Fruit fly (Drosophila melanogaster) whole organism, prepupa: ENCODE data around the gene CG44837.

Experiments used
- CG11902 ChIP-seq: fragments of 200-800 bp; sonication (Bioruptor generic); optimal IDR thresholded peaks from 3 replicates; lab custom pipeline; 2016; ENCODE audit warnings: missing biosample characterization, missing genetic modification characterization
- CG15336 ChIP-seq: fragments of 200-800 bp; sonication (Bioruptor generic); IDR thresholded peaks from 2 replicates; pipeline ENCODE4 v1.3.6; 2022; ENCODE audit warnings: missing biosample characterization, missing genetic modification characterization
- CG1621 ChIP-seq: fragments of 200-800 bp; sonication (Bioruptor generic); optimal IDR thresholded peaks from 3 replicates; lab custom pipeline; 2018; ENCODE audit warnings: missing biosample characterization, mild to moderate bottlenecking, missing genetic modification characterization
- CG16779 ChIP-seq: fragments of 200-800 bp; sonication (Bioruptor generic); optimal IDR thresholded peaks from 3 replicates; lab custom pipeline; 2017; ENCODE audit warnings: missing biosample characterization, mild to moderate bottlenecking, missing genetic modification characterization
- CG3032 ChIP-seq: fragments of 200-800 bp; optimal IDR thresholded peaks from 2 replicates; lab custom pipeline; 2019; ENCODE audit warnings: missing biosample characterization, mild to moderate bottlenecking, missing genetic modification characterization, moderate library complexity
- CG32006 ChIP-seq: fragments of 200-800 bp; sonication (Bioruptor generic); optimal IDR thresholded peaks from 3 replicates; lab custom pipeline; 2017; ENCODE audit warnings: missing biosample characterization, mild to moderate bottlenecking, missing genetic modification characterization
- CG3919 ChIP-seq: fragments of 200-800 bp; sonication (Bioruptor generic); optimal IDR thresholded peaks from 3 replicates; lab custom pipeline; 2016; ENCODE audit warnings: missing biosample characterization, missing genetic modification characterization
- CG6163 ChIP-seq: fragments of 200-800 bp; sonication (Bioruptor generic); IDR thresholded peaks from 3 replicates; pipeline ENCODE4 v1.3.6; 2022; ENCODE audit warnings: missing biosample characterization, missing genetic modification characterization
- CG6276 ChIP-seq: fragments of 200-800 bp; sonication (Bioruptor generic); optimal IDR thresholded peaks from 2 replicates; lab custom pipeline; 2017; ENCODE audit warnings: missing biosample characterization, mild to moderate bottlenecking, missing genetic modification characterization
- CG6808 ChIP-seq: fragments of 200-800 bp; sonication (Bioruptor generic); optimal IDR thresholded peaks from 3 replicates; lab custom pipeline; 2017; ENCODE audit warnings: missing biosample characterization, missing genetic modification characterization, mild to moderate bottlenecking, moderate library complexity, missing genetic modification reagents
- CG7368 ChIP-seq: fragments of 200-800 bp; sonication (Bioruptor generic); optimal IDR thresholded peaks from 3 replicates; lab custom pipeline; 2016; ENCODE audit warnings: missing biosample characterization, missing genetic modification characterization
- CG8319 ChIP-seq: fragments of 200-800 bp; sonication (Bioruptor generic); optimal IDR thresholded peaks from 3 replicates; lab custom pipeline; 2016; ENCODE audit warnings: missing biosample characterization, missing genetic modification characterization
- CG9139 ChIP-seq: fragments of 200-800 bp; sonication (Bioruptor generic); optimal IDR thresholded peaks from 3 replicates; lab custom pipeline; 2017; ENCODE audit warnings: missing biosample characterization, mild to moderate bottlenecking, missing genetic modification characterization
- Eip75B ChIP-seq: fragments of 200-800 bp; sonication (Bioruptor generic); optimal IDR thresholded peaks from 3 replicates; lab custom pipeline; 2016; ENCODE audit warnings: missing biosample characterization, missing genetic modification characterization
- Eip78C ChIP-seq: fragments of 200-800 bp; sonication (Bioruptor generic); peaks from one replicate; lab custom pipeline; 2016; ENCODE audit warnings: missing biosample characterization, missing genetic modification characterization
- Eip93F ChIP-seq: fragments of 200-800 bp; sonication (Bioruptor generic); optimal IDR thresholded peaks from 2 replicates; lab custom pipeline; 2016; ENCODE audit warnings: missing biosample characterization, mild to moderate bottlenecking, missing genetic modification characterization
- Ets96B ChIP-seq: fragments of 200-800 bp; optimal IDR thresholded peaks from 2 replicates; lab custom pipeline; 2019; ENCODE audit warnings: missing biosample characterization, mild to moderate bottlenecking, missing genetic modification characterization, moderate library complexity
- Gug ChIP-seq: fragments of 200-800 bp; sonication (Bioruptor generic); IDR thresholded peaks from 2 replicates; pipeline ENCODE4 v1.3.6; 2022; ENCODE audit warnings: missing biosample characterization, missing genetic modification characterization
- Hr38 ChIP-seq: sonication (Bioruptor generic); optimal IDR thresholded peaks from 2 replicates; lab custom pipeline; 2016; ENCODE audit warnings: missing biosample characterization, missing genetic modification characterization
- Met ChIP-seq: fragments of 200-800 bp; sonication (Bioruptor generic); optimal IDR thresholded peaks from 3 replicates; lab custom pipeline; 2016; ENCODE audit warnings: missing biosample characterization, missing genetic modification characterization
- OdsH ChIP-seq: fragments of 200-800 bp; sonication (Bioruptor generic); optimal IDR thresholded peaks from 3 replicates; lab custom pipeline; 2016; ENCODE audit warnings: missing biosample characterization, missing genetic modification characterization
- Sox102F ChIP-seq: fragments of 200-800 bp; sonication (Bioruptor generic); optimal IDR thresholded peaks from 2 replicates; lab custom pipeline; 2016; ENCODE audit warnings: missing biosample characterization, mild to moderate bottlenecking, missing genetic modification characterization
- achi ChIP-seq: fragments of 200-800 bp; sonication (Bioruptor generic); optimal IDR thresholded peaks from 3 replicates; lab custom pipeline; 2016; ENCODE audit warnings: missing biosample characterization, missing genetic modification characterization
- acj6 ChIP-seq: fragments of 200-800 bp; sonication (Bioruptor generic); optimal IDR thresholded peaks from 3 replicates; lab custom pipeline; 2016; ENCODE audit warnings: missing biosample characterization, missing genetic modification characterization
- cyc ChIP-seq: fragments of 200-800 bp; sonication (Bioruptor generic); optimal IDR thresholded peaks from 3 replicates; lab custom pipeline; 2016; ENCODE audit warnings: missing biosample characterization, missing genetic modification characterization
- dac ChIP-seq: fragments of 200-800 bp; sonication (Bioruptor generic); optimal IDR thresholded peaks from 2 replicates; lab custom pipeline; 2017; ENCODE audit warnings: missing biosample characterization, mild to moderate bottlenecking, missing genetic modification characterization
- dsx ChIP-seq: fragments of 200-800 bp; optimal IDR thresholded peaks from 3 replicates; lab custom pipeline; 2019; ENCODE audit warnings: missing biosample characterization, mild to moderate bottlenecking, missing genetic modification characterization, moderate library complexity; ENCODE audit not compliant: poor library complexity, severe bottlenecking
- eg ChIP-seq: fragments of 200-800 bp; sonication (Bioruptor generic); IDR thresholded peaks from 3 replicates; pipeline ENCODE4 v1.3.6; 2022; ENCODE audit warnings: missing biosample characterization, missing genetic modification characterization
- esn ChIP-seq: fragments of 200-800 bp; sonication (Bioruptor generic); optimal IDR thresholded peaks from 2 replicates; lab custom pipeline; 2016; ENCODE audit warnings: missing biosample characterization, mild to moderate bottlenecking, missing genetic modification characterization, moderate library complexity
- fkh ChIP-seq: fragments of 200-800 bp; sonication (Bioruptor generic); optimal IDR thresholded peaks from 3 replicates; lab custom pipeline; 2017; ENCODE audit warnings: missing biosample characterization, mild to moderate bottlenecking, missing genetic modification characterization, moderate library complexity
- net ChIP-seq: fragments of 200-800 bp; sonication (Bioruptor generic); optimal IDR thresholded peaks from 3 replicates; lab custom pipeline; 2016; ENCODE audit warnings: missing biosample characterization, missing genetic modification characterization
- pdm3 ChIP-seq: fragments of 200-800 bp; sonication (Bioruptor generic); optimal IDR thresholded peaks from 3 replicates; lab custom pipeline; 2016; ENCODE audit warnings: missing biosample characterization, missing genetic modification characterization
- salr ChIP-seq, 2 experiments: fragments of 200-800 bp; sonication (Bioruptor generic); optimal IDR thresholded peaks; 3 replicates each; lab custom pipeline; 2016 to 2018; ENCODE audit warnings: missing biosample characterization in 2 of 2, missing genetic modification characterization in 2 of 2, mild to moderate bottlenecking in 1 of 2
- spab ChIP-seq: fragments of 200-800 bp; sonication (Bioruptor generic); optimal IDR thresholded peaks from 2 replicates; lab custom pipeline; 2017; ENCODE audit warnings: missing biosample characterization, mild to moderate bottlenecking, missing genetic modification characterization, missing genetic modification reagents
- ss ChIP-seq, 2 experiments: fragments of 200-800 bp; sonication (Bioruptor generic); optimal IDR thresholded peaks; 2 replicates in 1 of 2; 3 replicates in 1 of 2; lab custom pipeline; 2017 to 2018; ENCODE audit warnings: mild to moderate bottlenecking in 2 of 2, missing biosample characterization in 2 of 2, missing genetic modification characterization in 2 of 2, moderate library complexity in 1 of 2
- topi ChIP-seq: fragments of 200-800 bp; sonication (Bioruptor generic); optimal IDR thresholded peaks from 3 replicates; lab custom pipeline; 2016; ENCODE audit warnings: missing biosample characterization, missing genetic modification characterization
- vri ChIP-seq: fragments of 200-800 bp; sonication (Bioruptor generic); optimal IDR thresholded peaks from 3 replicates; lab custom pipeline; 2016; ENCODE audit warnings: missing biosample characterization, mild to moderate bottlenecking, missing genetic modification characterization

CG44837 gene

DNA sequence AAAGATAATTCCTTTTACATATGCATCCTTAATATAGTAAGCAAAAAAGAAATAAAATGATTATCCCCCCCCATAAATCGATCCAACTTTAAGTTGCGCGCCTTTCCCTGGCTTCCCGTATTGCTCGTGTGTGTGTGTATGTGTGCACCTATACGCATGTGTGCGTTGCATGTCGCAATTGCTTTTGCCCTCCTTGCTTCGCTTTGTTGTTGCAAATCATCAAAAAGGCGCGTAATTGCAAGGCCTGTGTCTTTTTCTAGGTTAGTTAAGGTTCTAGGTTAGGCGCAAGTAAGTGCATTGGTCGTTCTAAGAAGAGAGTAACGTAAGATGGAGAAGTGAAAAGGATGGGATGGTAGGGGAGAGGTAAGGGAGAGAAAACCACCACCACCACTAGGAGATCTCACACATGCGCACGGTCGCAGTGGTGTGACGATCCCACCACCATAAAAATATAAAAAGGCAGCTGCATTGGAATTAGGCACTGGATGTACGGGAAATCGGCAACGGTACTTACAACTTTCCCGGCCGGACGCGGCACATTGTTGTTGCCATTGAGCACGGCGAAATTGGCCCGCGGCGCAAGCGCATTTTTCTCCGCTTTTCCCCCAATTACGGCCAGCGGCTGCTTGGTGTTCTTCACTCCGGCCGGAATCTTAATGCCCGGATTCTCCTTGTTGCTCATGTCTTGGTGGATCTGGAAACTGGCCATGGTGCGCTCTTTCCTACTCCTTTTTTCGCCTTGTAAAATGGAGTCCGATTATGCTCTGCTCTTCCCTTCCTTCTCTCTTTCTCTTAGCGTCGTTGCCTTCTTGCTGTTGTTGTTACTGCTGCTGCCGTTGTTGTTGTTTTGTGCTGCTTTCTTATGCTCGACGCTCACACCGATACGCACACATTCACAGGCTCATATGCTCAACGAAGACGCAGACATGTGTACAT is 106.0 kb downstream of the CG44837 start:
- TF ChIP-seq CG1621 (tag; lab: Kevin White, UChicago) = peak; percentile 80
- no peak for TF ChIP-seq CG8319 (GFP tag; lab: Kevin White, UChicago)
- no peak for TF ChIP-seq CG3032
- no peak for TF ChIP-seq acj6 (GFP tag; lab: Kevin White, UChicago)
- TF ChIP-seq Eip78C = peak; percentile 61
- no peak for TF ChIP-seq salr (GFP tag; optimal IDR thresholded peaks at IDR 0.05; lab: Kevin White, UChicago)
- TF ChIP-seq eg (GFP tag; lab: Robert Waterston, UW) = no peak
- TF ChIP-seq CG3919 (GFP tag; lab: Kevin White, UChicago) = no peak
- TF ChIP-seq, all 60 proteins: peak for 2

DNA sequence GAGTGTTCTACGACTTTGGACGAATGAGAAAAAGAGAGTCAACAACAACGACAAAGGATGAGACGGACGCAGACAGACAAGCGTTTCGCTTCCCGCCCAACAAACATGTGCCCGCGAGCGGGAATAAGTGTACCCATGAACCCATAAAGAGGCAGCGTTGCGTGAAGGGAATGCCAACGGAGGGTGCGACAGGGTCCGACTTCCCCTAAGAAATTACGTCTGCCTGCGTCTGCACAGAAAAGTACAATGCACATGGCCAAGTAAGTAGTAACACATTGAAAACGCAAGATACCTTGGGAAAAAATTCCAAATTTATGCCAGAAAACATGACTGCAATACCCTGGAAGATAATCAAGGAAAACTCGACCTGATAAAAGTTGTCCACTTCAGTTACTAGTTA is 107.5 kb downstream of the CG44837 start:
- TF ChIP-seq CG7368 (GFP tag; lab: Kevin White, UChicago) = no peak
- TF ChIP-seq dac (GFP tag; lab: Kevin White, UChicago) = no peak
- TF ChIP-seq cyc (GFP tag; lab: Kevin White, UChicago) = no peak
- TF ChIP-seq OdsH (GFP tag; lab: Kevin White, UChicago) = no peak
- TF ChIP-seq Eip93F = no peak
- TF ChIP-seq fkh (GFP tag; lab: Kevin White, UChicago) = no peak
- no peak for TF ChIP-seq pdm3 (GFP tag; lab: Kevin White, UChicago)
- TF ChIP-seq CG15336 (GFP tag; lab: Robert Waterston, UW) = no peak
- no peak for TF ChIP-seq achi
- no peak for TF ChIP-seq Ets96B (tag; lab: Kevin White, UChicago)
- no peak for TF ChIP-seq salr (GFP tag; optimal IDR thresholded peaks at IDR 0.05; lab: Kevin White, UChicago)
- no peak for TF ChIP-seq topi

DNA sequence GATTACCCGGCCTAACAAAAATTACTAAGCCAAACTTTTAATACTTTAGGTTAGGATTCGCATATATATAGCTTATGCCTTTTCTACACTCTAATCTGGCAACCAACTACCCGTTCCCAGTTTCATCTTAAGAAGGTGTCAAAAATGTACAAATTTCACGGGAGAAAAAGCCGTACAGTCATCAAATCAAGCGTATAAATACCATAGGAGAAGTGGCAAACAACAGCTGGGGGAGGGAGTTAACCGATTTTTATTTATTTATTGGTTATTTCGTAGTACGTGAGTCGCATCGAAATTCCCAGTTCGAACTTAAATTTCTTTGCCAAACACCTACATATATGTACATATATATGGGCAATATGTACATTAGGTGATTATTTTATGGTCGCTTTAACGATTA is 109.9 kb downstream of the CG44837 start, which contains the start of gene CG7264:
CG7264 (plus strand) TSS at position 301 of the 400 bp plus-strand sequence.
- peak; percentile 53 for TF ChIP-seq fkh (GFP tag; lab: Kevin White, UChicago)
- no peak for TF ChIP-seq CG6163 (GFP tag; lab: Robert Waterston, UW)

DNA sequence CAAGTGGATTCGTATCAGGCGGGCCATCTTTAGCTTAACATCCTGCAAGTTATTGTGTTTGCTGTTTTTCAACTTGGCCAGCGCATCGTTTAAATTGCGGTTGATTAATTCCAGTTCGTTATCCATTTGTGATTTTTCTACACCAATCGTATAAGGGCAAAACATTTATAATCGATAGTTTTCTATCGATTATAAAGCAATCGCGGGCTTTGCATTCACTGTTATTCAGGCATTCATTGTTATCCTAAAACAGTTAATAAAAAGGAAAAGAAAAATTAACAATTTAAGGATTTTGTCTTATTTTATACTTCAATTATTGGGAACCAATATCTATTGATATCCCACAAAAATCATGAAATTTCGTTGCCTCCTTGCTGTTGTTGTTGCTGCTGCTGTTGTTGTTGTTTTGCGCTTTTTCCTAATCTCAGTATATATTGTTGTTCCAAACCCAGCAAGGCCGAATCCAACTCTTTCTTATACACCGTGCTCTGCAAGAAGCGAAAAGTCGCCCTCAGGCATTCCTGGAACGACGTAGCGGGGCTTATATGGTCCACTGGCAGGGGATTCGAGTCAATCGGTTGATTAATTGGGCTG is 113.0 kb downstream of the CG44837 start, which contains the start of gene CG32095:
CG32095 (minus strand) TSS at position 173 of the 594 bp plus-strand sequence.
- peak; percentile 7 for TF ChIP-seq esn (GFP tag; lab: Kevin White, UChicago)
- TF ChIP-seq Eip78C = peak; percentile 61
- no peak for TF ChIP-seq CG3032

DNA sequence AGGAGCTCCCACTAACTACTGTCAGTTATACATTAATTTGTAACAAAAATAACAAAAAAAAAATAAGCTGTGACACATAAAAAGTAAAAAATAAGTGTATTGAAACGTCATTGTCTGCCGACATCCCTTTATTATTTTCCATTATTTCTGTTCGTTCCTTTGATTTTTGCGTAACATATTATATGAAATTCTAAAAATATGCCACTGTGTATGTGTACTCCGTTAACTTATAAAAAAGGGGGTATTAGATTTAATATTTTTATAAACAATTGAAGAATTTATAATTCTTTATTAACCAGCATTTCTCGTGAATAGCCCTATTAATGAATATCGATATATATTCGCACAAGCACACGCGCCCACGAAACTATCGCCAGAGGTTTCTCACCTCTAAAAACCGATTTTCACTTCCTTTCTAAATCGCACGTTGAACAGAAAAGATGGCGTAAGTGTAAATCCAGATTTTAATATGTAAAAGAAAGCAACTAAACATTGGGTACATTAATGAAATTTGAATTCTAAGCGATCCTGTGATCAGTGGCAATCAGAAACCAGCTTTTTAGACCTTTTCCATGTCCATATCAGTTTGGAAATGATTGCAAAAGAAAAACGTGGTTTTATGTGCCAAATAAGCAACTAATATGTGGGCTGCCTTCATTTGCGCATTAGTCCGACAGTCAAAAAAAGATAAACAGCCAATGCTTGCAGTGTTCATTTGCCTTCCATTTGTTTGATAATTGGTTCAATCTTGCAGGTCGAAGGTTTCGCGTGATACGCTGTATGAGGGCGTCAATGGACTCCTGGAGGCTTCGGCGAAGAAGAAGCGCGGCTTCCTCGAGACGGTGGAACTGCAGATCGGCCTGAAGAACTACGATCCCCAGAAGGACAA is 116.0 kb downstream of the CG44837 start, which contains the start of gene RpL10Ab:
RpL10Ab (plus strand) TSS at position 406 of the 889 bp plus-strand sequence.
- TF ChIP-seq dsx (no peak), Hr38 (no peak), ss (GFP tag; optimal IDR thresholded peaks at IDR 0.05; lab: Kevin White, UChicago) (peak; percentile 25 to 51), CG16779 (no peak), Gug (GFP tag; lab: Robert Waterston, UW) (0 out of 2 replicates have a peak, but pooled peaks have one; percentile 52), dac (GFP tag; lab: Kevin White, UChicago) (peak; percentile 26), CG11902 (GFP tag; lab: Kevin White, UChicago) (peak; percentile 38), CG9139 (GFP tag; lab: Kevin White, UChicago) (peak; percentile 18), Eip75B (peak; percentile 51), CG7368 (GFP tag; lab: Kevin White, UChicago) (peak; percentile 13), CG6808 (peak; percentile 47), CG3032 (peak; percentile 35), Met (GFP tag; lab: Kevin White, UChicago) (peak; percentile 50), acj6 (GFP tag; lab: Kevin White, UChicago) (peak; percentile 29), CG15336 (GFP tag; lab: Robert Waterston, UW) (peak; percentile 22; the same call in 1 of the 2 replicates), Sox102F (no peak), Eip78C (peak; percentile 76), CG32006 (GFP tag; lab: Kevin White, UChicago) (no peak), vri (no peak), net (GFP tag; lab: Kevin White, UChicago) (peak; percentile 58), eg (GFP tag; lab: Robert Waterston, UW) (peak; percentile 71), CG6276 (GFP tag; lab: Kevin White, UChicago) (no peak), spab (GFP tag; lab: Kevin White, UChicago) (peak; percentile 9)
